Fruit fly (Drosophila melanogaster) whole organism, adult: ENCODE measurements around the gene eIF3a.
A peak's percentile ranks its signal among the peaks of the same experiment; 100 is the strongest.

ENCODE experiments used
- CG11617 ChIP-seq: fragments of 200-800 bp; sonication (Bioruptor generic); optimal IDR thresholded peaks from 2 replicates; lab custom pipeline; 2017; ENCODE audit warnings: mild to moderate bottlenecking, missing biosample characterization, missing genetic modification reagents, missing genetic modification characterization
- CG12768 ChIP-seq: fragments of 200-800 bp; sonication (Bioruptor generic); optimal IDR thresholded peaks from 2 replicates; lab custom pipeline; 2017; ENCODE audit warnings: missing biosample characterization, missing genetic modification characterization, mild to moderate bottlenecking, moderate library complexity, missing genetic modification reagents
- CG14711 ChIP-seq: fragments of 200-800 bp; sonication (Bioruptor generic); optimal IDR thresholded peaks from 2 replicates; lab custom pipeline; 2018; ENCODE audit warnings: missing biosample characterization, mild to moderate bottlenecking, missing genetic modification characterization, moderate library complexity
- CG1620 ChIP-seq: fragments of 200-800 bp; sonication (Bioruptor generic); optimal IDR thresholded peaks from 2 replicates; lab custom pipeline; 2016; ENCODE audit warnings: missing biosample characterization, missing genetic modification characterization
- CG33017 ChIP-seq: fragments of 200-800 bp; sonication (Bioruptor generic); optimal IDR thresholded peaks from 2 replicates; lab custom pipeline; 2018; ENCODE audit warnings: missing biosample characterization, mild to moderate bottlenecking, missing genetic modification characterization, moderate library complexity
- CG5204 ChIP-seq: fragments of 200-800 bp; sonication (Bioruptor generic); optimal IDR thresholded peaks from 2 replicates; lab custom pipeline; 2016; ENCODE audit warnings: missing biosample characterization, missing genetic modification characterization
- CG7045 ChIP-seq: fragments of 200-800 bp; sonication (Bioruptor generic); optimal IDR thresholded peaks from 2 replicates; lab custom pipeline; 2017; ENCODE audit warnings: missing biosample characterization, mild to moderate bottlenecking, missing genetic modification characterization
- CG7101 ChIP-seq: fragments of 200-800 bp; sonication (Bioruptor generic); optimal IDR thresholded peaks from 2 replicates; lab custom pipeline; 2018; ENCODE audit warnings: missing biosample characterization, mild to moderate bottlenecking, missing genetic modification characterization, moderate library complexity
- Clk ChIP-seq: fragments of 200-800 bp; sonication (Bioruptor generic); optimal IDR thresholded peaks from 2 replicates; lab custom pipeline; 2017; ENCODE audit warnings: missing biosample characterization, missing genetic modification characterization
- Crg-1 ChIP-seq: fragments of 200-800 bp; sonication (Bioruptor generic); optimal IDR thresholded peaks from 2 replicates; lab custom pipeline; 2016; ENCODE audit warnings: missing biosample characterization, missing genetic modification characterization
- Hr96 ChIP-seq: fragments of 200-800 bp; sonication (Bioruptor generic); optimal IDR thresholded peaks from 2 replicates; lab custom pipeline; 2016; ENCODE audit warnings: missing biosample characterization, missing genetic modification characterization
- Mnt ChIP-seq: fragments of 200-800 bp; sonication (Bioruptor generic); optimal IDR thresholded peaks from 2 replicates; lab custom pipeline; 2016; ENCODE audit warnings: missing biosample characterization, mild to moderate bottlenecking, missing genetic modification characterization
- bab1 ChIP-seq: fragments of 200-800 bp; sonication (Bioruptor generic); optimal IDR thresholded peaks from 3 replicates; lab custom pipeline; 2019; ENCODE audit warnings: missing biosample characterization, mild to moderate bottlenecking, missing genetic modification characterization, moderate library complexity
- cic ChIP-seq: fragments of 200-800 bp; sonication (Bioruptor generic); optimal IDR thresholded peaks from 2 replicates; lab custom pipeline; 2017; ENCODE audit warnings: missing biosample characterization, mild to moderate bottlenecking, missing genetic modification characterization, moderate library complexity
- cnc ChIP-seq, 2 experiments: fragments of >200 bp; optimal IDR thresholded peaks; 2 replicates each; lab custom pipeline; 2017
- kay ChIP-seq: fragments of 200-800 bp; sonication (Bioruptor generic); peaks from one replicate; lab custom pipeline; 2016; ENCODE audit warnings: missing biosample characterization, missing genetic modification characterization, borderline replicate concordance
- ovo ChIP-seq: fragments of 200-800 bp; sonication (Bioruptor generic); optimal IDR thresholded peaks from 2 replicates; lab custom pipeline; 2016; ENCODE audit warnings: missing biosample characterization, missing genetic modification characterization
- pad ChIP-seq: fragments of 200-800 bp; sonication (Bioruptor generic); optimal IDR thresholded peaks from 3 replicates; lab custom pipeline; 2017; ENCODE audit warnings: missing biosample characterization, missing genetic modification characterization, mild to moderate bottlenecking, moderate library complexity, missing genetic modification reagents
- tj ChIP-seq: fragments of 200-800 bp; sonication (Bioruptor generic); optimal IDR thresholded peaks from 3 replicates; lab custom pipeline; 2017; ENCODE audit warnings: missing biosample characterization, mild to moderate bottlenecking, missing genetic modification characterization, moderate library complexity
- toe ChIP-seq: fragments of 200-800 bp; sonication (Bioruptor generic); optimal IDR thresholded peaks from 2 replicates; lab custom pipeline; 2016; ENCODE audit warnings: missing biosample characterization, missing genetic modification characterization

Gene eIF3a

DNA sequence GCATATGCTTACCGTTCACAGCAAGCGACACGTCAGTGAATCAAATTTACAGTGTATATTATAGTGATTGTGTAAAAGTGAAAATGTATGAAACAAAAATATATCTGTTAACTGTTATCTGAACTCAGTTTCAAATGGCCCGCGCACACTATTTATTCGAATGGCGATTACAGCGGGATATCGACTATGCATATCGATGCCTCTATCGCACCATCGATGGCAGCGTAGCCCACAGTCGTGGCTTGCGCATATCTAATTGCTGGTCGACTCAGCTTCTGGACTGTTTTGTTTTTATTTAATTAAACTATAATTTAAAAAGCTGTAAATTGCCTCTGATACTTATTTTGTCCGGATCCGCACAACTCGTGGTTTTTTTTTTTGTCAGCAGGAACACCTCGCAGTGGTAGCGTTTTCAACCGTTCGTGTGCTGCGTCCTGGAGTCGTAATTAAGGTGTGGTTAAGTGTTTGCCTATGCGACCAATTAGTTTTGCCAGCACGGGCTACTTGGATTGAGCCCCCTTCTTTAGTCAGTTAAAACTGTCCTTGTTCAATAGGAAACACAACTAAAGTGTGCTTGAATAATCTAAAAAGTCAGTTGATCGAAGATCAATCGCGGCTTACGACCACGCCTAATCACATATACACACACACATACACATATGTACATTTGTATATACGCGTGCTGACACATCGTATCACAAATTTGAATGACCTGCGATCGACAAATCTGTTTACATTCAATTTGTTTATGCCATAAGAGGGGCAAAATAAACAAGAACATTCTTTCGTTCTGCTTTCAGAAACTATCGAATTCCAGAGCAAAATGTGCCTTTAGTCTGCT is 52.4 kb downstream of the eIF3a start, which contains the start of gene Cont:
Gene Cont (plus strand): TSS at position 228 of the 841 bp plus-strand sequence.
- TF ChIP-seq cnc (optimal IDR thresholded peaks at IDR 0.05; lab: Kevin White, UChicago): no peak
- peak; percentile 41 for TF ChIP-seq CG1620
- TF ChIP-seq kay (GFP tag; lab: Kevin White, UChicago): no peak
- peak; percentile 26 for TF ChIP-seq Crg-1
- no peak for TF ChIP-seq CG14711 (tag; lab: Kevin White, UChicago)
- TF ChIP-seq Hr96 (GFP tag; lab: Kevin White, UChicago): no peak
- no peak for TF ChIP-seq CG7045 (GFP tag; lab: Kevin White, UChicago)
- peak; percentile 8 for TF ChIP-seq cic (GFP tag; lab: Kevin White, UChicago)
- peak; percentile 62 for TF ChIP-seq bab1
- no peak for TF ChIP-seq CG5204 (GFP tag; lab: Kevin White, UChicago)
- no peak for TF ChIP-seq Clk (GFP tag; lab: Kevin White, UChicago)
- TF ChIP-seq CG33017 (tag; lab: Kevin White, UChicago): no peak
- peak; percentile 52 for TF ChIP-seq tj (GFP tag; lab: Kevin White, UChicago)
- TF ChIP-seq pad (GFP tag; lab: Kevin White, UChicago): no peak
- TF ChIP-seq CG11617 (GFP tag; lab: Kevin White, UChicago): peak; percentile 15
- no peak for TF ChIP-seq CG12768
- TF ChIP-seq Mnt (GFP tag; lab: Kevin White, UChicago): peak; percentile 43
- no peak for TF ChIP-seq ovo (GFP tag; lab: Kevin White, UChicago)
- peak; percentile 30 for TF ChIP-seq CG7101 (tag; lab: Kevin White, UChicago)
- no peak for TF ChIP-seq toe (GFP tag; lab: Kevin White, UChicago)
